Fruit fly (Drosophila melanogaster) whole organism, adult: ENCODE measurements around the gene CG4766.

Source experiments
- CG12768 ChIP-seq: fragments of 200-800 bp; sonication (Bioruptor generic); optimal IDR thresholded peaks from 2 replicates; lab custom pipeline; 2017; ENCODE audit warnings: missing biosample characterization, missing genetic modification characterization, mild to moderate bottlenecking, moderate library complexity, missing genetic modification reagents
- Clk ChIP-seq: fragments of 200-800 bp; sonication (Bioruptor generic); optimal IDR thresholded peaks from 2 replicates; lab custom pipeline; 2017; ENCODE audit warnings: missing biosample characterization, missing genetic modification characterization
- Hr96 ChIP-seq: fragments of 200-800 bp; sonication (Bioruptor generic); optimal IDR thresholded peaks from 2 replicates; lab custom pipeline; 2016; ENCODE audit warnings: missing biosample characterization, missing genetic modification characterization

- TF ChIP-seq Hr96 (GFP tag; lab: Kevin White, UChicago) (no peak), Clk (GFP tag; lab: Kevin White, UChicago) (no peak), CG12768 (GFP tag; lab: Kevin White, UChicago) (no peak)
These were observed 29.4 kb upstream of the CG4766 start for dm6 chrX:6030010-6030409.
